Fruit fly (Drosophila melanogaster) whole organism, embryonic: Measurements from ENCODE around the gene CG9467.

ENCODE experiments used
- Atf3 ChIP-seq: fragments of 200-800 bp; sonication (Bioruptor generic); optimal IDR thresholded peaks from 3 replicates; lab custom pipeline; 2016; ENCODE audit warnings: missing biosample characterization, missing genetic modification characterization
- Atf6 ChIP-seq: fragments of 200-800 bp; sonication (Bioruptor generic); IDR thresholded peaks from 2 replicates; pipeline ENCODE4 v1.3.6; 2022; ENCODE audit warnings: missing biosample characterization, missing genetic modification characterization
- C15 ChIP-seq: fragments of 200-800 bp; sonication (Bioruptor generic); IDR thresholded peaks from 3 replicates; pipeline ENCODE4 v1.3.6; 2022; ENCODE audit warnings: missing biosample characterization, missing genetic modification characterization
- CG10267 ChIP-seq: fragments of 200-800 bp; sonication (Bioruptor generic); optimal IDR thresholded peaks from 2 replicates; lab custom pipeline; 2018; ENCODE audit warnings: missing biosample characterization, mild to moderate bottlenecking, missing genetic modification characterization, moderate library complexity
- CG10321 ChIP-seq: fragments of 200-800 bp; sonication (Bioruptor generic); IDR thresholded peaks from 2 replicates; pipeline ENCODE4 v1.3.6; 2022; ENCODE audit warnings: missing biosample characterization, missing genetic modification characterization
- CG10654 ChIP-seq: fragments of 200-800 bp; sonication (Bioruptor generic); optimal IDR thresholded peaks from 2 replicates; lab custom pipeline; 2016; ENCODE audit warnings: missing biosample characterization, missing genetic modification characterization
- CG11085 ChIP-seq: fragments of 200-800 bp; sonication (Bioruptor generic); IDR thresholded peaks from 2 replicates; pipeline ENCODE4 v1.3.6; 2022; ENCODE audit warnings: missing biosample characterization, missing genetic modification characterization
- CG11560 ChIP-seq: fragments of 200-800 bp; sonication (Bioruptor generic); IDR thresholded peaks from 3 replicates; pipeline ENCODE4 v1.3.6; 2022; ENCODE audit warnings: missing biosample characterization, missing genetic modification characterization
- CG12769 ChIP-seq: fragments of 200-800 bp; sonication (Bioruptor generic); optimal IDR thresholded peaks from 2 replicates; lab custom pipeline; 2019; ENCODE audit warnings: missing biosample characterization, mild to moderate bottlenecking, missing genetic modification characterization, moderate library complexity
- CG14014 ChIP-seq: fragments of 200-800 bp; sonication (Bioruptor generic); IDR thresholded peaks from 2 replicates; pipeline ENCODE4 v1.3.6; 2022; ENCODE audit warnings: missing biosample characterization, missing genetic modification characterization
- CG15011 ChIP-seq: fragments of 200-800 bp; sonication (Bioruptor generic); optimal IDR thresholded peaks from 3 replicates; lab custom pipeline; 2018; ENCODE audit warnings: missing biosample characterization, mild to moderate bottlenecking, missing genetic modification characterization
- CG15479 ChIP-seq: fragments of 200-800 bp; sonication (Bioruptor generic); optimal IDR thresholded peaks from 3 replicates; lab custom pipeline; 2019; ENCODE audit warnings: missing biosample characterization, mild to moderate bottlenecking, missing genetic modification characterization, moderate library complexity
- CG16813 ChIP-seq: fragments of 200-800 bp; sonication (Bioruptor generic); IDR thresholded peaks from 3 replicates; pipeline ENCODE4 v1.3.6; 2022; ENCODE audit warnings: missing biosample characterization, missing genetic modification characterization; ENCODE audit not compliant: partially characterized antibody
- CG2712 ChIP-seq: fragments of 200-800 bp; optimal IDR thresholded peaks from 3 replicates; lab custom pipeline; 2019; ENCODE audit warnings: missing biosample characterization, mild to moderate bottlenecking, missing genetic modification characterization, moderate library complexity
- CG30431 ChIP-seq: fragments of 200-800 bp; sonication (Bioruptor generic); optimal IDR thresholded peaks from 2 replicates; lab custom pipeline; 2017; ENCODE audit warnings: missing biosample characterization, missing genetic modification characterization
- CG33213 ChIP-seq: fragments of 200-800 bp; sonication (Bioruptor generic); optimal IDR thresholded peaks from 3 replicates; lab custom pipeline; 2016; ENCODE audit warnings: missing biosample characterization, missing genetic modification characterization
- CG33557 ChIP-seq: fragments of 200-800 bp; sonication (Bioruptor generic); optimal IDR thresholded peaks from 2 replicates; lab custom pipeline; 2019; ENCODE audit warnings: missing biosample characterization, mild to moderate bottlenecking, missing genetic modification characterization, moderate library complexity
- CG34224 ChIP-seq: fragments of 200-800 bp; sonication (Bioruptor generic); IDR thresholded peaks from 3 replicates; pipeline ENCODE4 v1.3.6; 2022; ENCODE audit warnings: missing biosample characterization, missing genetic modification characterization; ENCODE audit not compliant: partially characterized antibody
- CG4424 ChIP-seq: fragments of 200-800 bp; sonication (Bioruptor generic); optimal IDR thresholded peaks from 3 replicates; lab custom pipeline; 2016; ENCODE audit warnings: missing biosample characterization, missing genetic modification characterization
- CG4730 ChIP-seq: fragments of 200-800 bp; sonication (Bioruptor generic); IDR thresholded peaks from 2 replicates; pipeline ENCODE4 v1.3.6; 2022; ENCODE audit warnings: missing biosample characterization, missing genetic modification characterization
- CG7745 ChIP-seq: fragments of 200-800 bp; sonication (Bioruptor generic); optimal IDR thresholded peaks from 2 replicates; lab custom pipeline; 2018; ENCODE audit warnings: missing biosample characterization, mild to moderate bottlenecking, missing genetic modification characterization, moderate library complexity
- CkIIα-i1 ChIP-seq: fragments of 200-800 bp; sonication (Bioruptor generic); IDR thresholded peaks from 2 replicates; pipeline ENCODE4 v1.3.6; 2022; ENCODE audit warnings: missing biosample characterization, missing genetic modification characterization
- Fer2 ChIP-seq: fragments of 200-800 bp; sonication (Bioruptor generic); optimal IDR thresholded peaks from 2 replicates; lab custom pipeline; 2018; ENCODE audit warnings: missing biosample characterization, mild to moderate bottlenecking, missing genetic modification characterization, moderate library complexity
- HLH4C ChIP-seq: fragments of 200-800 bp; sonication (Bioruptor generic); IDR thresholded peaks from 3 replicates; pipeline ENCODE4 v1.3.6; 2022; ENCODE audit warnings: missing biosample characterization, missing genetic modification characterization; ENCODE audit not compliant: partially characterized antibody
- Hr78 ChIP-seq, 2 experiments: fragments of 200-800 bp in 1 of 2; fragments of >200 bp in 1 of 2; sonication (Bioruptor generic) in 1 of 2; optimal IDR thresholded peaks; 2 replicates each; lab custom pipeline; 2017 to 2019; ENCODE audit warnings: missing biosample characterization in 2 of 2, missing genetic modification characterization in 2 of 2, mild to moderate bottlenecking in 1 of 2, moderate library complexity in 1 of 2
- MBD-R2 ChIP-seq: fragments of 200-800 bp; sonication (Bioruptor generic); IDR thresholded peaks from 2 replicates; pipeline ENCODE4 v1.3.6; 2022; ENCODE audit warnings: missing biosample characterization, missing genetic modification characterization
- MESR4 ChIP-seq: fragments of 200-800 bp; sonication (Bioruptor generic); optimal IDR thresholded peaks from 2 replicates; lab custom pipeline; 2018; ENCODE audit warnings: missing biosample characterization, mild to moderate bottlenecking, missing genetic modification characterization, moderate library complexity
- Mad ChIP-seq: fragments of 200-800 bp; sonication (Bioruptor generic); optimal IDR thresholded peaks from 2 replicates; lab custom pipeline; 2016; ENCODE audit warnings: missing biosample characterization, missing genetic modification characterization
- Sin3A ChIP-seq: fragments of >200 bp; optimal IDR thresholded peaks from 2 replicates; lab custom pipeline; 2018
- Taf1 ChIP-seq: fragments of 200-800 bp; sonication (Bioruptor generic); IDR thresholded peaks from 2 replicates; pipeline ENCODE4 v1.3.6; 2022; ENCODE audit warnings: missing biosample characterization, missing genetic modification characterization
- Trl ChIP-seq, 3 experiments: fragments of >200 bp in 2 of 3; fragments of 200-800 bp in 1 of 3; sonication (Bioruptor generic) in 1 of 3; optimal IDR thresholded peaks; 2 replicates in 1 of 3; 3 replicates in 2 of 3; lab custom pipeline; 2016 to 2017; ENCODE audit warnings: missing biosample characterization in 1 of 3, missing genetic modification characterization in 1 of 3
- Xbp1 ChIP-seq: fragments of 200-800 bp; sonication (Bioruptor generic); optimal IDR thresholded peaks from 3 replicates; lab custom pipeline; 2016; ENCODE audit warnings: missing biosample characterization, mild to moderate bottlenecking, missing genetic modification characterization
- YL-1 ChIP-seq: fragments of 200-800 bp; sonication (Bioruptor generic); optimal IDR thresholded peaks from 3 replicates; lab custom pipeline; 2017; ENCODE audit warnings: missing biosample characterization, mild to moderate bottlenecking, missing genetic modification characterization
- ac ChIP-seq: fragments of 200-800 bp; sonication (Bioruptor generic); optimal IDR thresholded peaks from 3 replicates; lab custom pipeline; 2017; ENCODE audit warnings: missing biosample characterization, mild to moderate bottlenecking, missing genetic modification characterization
- ase ChIP-seq: fragments of 200-800 bp; sonication (Bioruptor generic); IDR thresholded peaks from 3 replicates; pipeline ENCODE4 v1.3.6; 2022; ENCODE audit warnings: missing biosample characterization, missing genetic modification characterization
- bowl ChIP-seq: fragments of 200-800 bp; sonication (Bioruptor generic); IDR thresholded peaks from 2 replicates; pipeline ENCODE4 v1.3.6; 2022; ENCODE audit warnings: missing biosample characterization, missing genetic modification characterization
- br ChIP-seq: fragments of >200 bp; optimal IDR thresholded peaks from 2 replicates; lab custom pipeline; 2017
- chinmo ChIP-seq: fragments of 200-800 bp; sonication (Bioruptor generic); IDR thresholded peaks from 4 replicates; pipeline ENCODE4 v1.3.6; 2022; ENCODE audit warnings: missing biosample characterization, missing genetic modification characterization; ENCODE audit not compliant: partially characterized antibody
- dm ChIP-seq: fragments of 200-800 bp; sonication (Bioruptor generic); optimal IDR thresholded peaks from 3 replicates; lab custom pipeline; 2016; ENCODE audit warnings: missing biosample characterization, missing genetic modification characterization
- exex ChIP-seq: fragments of 200-800 bp; sonication (Bioruptor generic); optimal IDR thresholded peaks from 4 replicates; lab custom pipeline; 2018; ENCODE audit warnings: missing biosample characterization, mild to moderate bottlenecking, missing genetic modification characterization, moderate library complexity
- klu ChIP-seq: fragments of 200-800 bp; sonication (Bioruptor generic); IDR thresholded peaks from 2 replicates; pipeline ENCODE4 v1.3.6; 2022; ENCODE audit warnings: missing biosample characterization, missing genetic modification characterization
- mld ChIP-seq: fragments of 200-800 bp; sonication (Bioruptor generic); IDR thresholded peaks from 3 replicates; pipeline ENCODE4 v1.3.6; 2022; ENCODE audit warnings: missing biosample characterization, missing genetic modification characterization; ENCODE audit not compliant: partially characterized antibody
- nerfin-1 ChIP-seq: fragments of 200-800 bp; sonication (Bioruptor generic); optimal IDR thresholded peaks from 3 replicates; lab custom pipeline; 2019; ENCODE audit warnings: missing biosample characterization, mild to moderate bottlenecking, missing genetic modification characterization, moderate library complexity
- nerfin-2 ChIP-seq: fragments of 200-800 bp; sonication (Bioruptor generic); IDR thresholded peaks from 2 replicates; pipeline ENCODE4 v1.3.6; 2022; ENCODE audit warnings: missing biosample characterization, missing genetic modification characterization; ENCODE audit not compliant: partially characterized antibody
- peb ChIP-seq: fragments of 200-800 bp; sonication (Bioruptor generic); IDR thresholded peaks from 2 replicates; pipeline ENCODE4 v1.3.6; 2022; ENCODE audit warnings: missing biosample characterization, missing genetic modification characterization
- pum ChIP-seq: fragments of 200-800 bp; sonication (Bioruptor generic); optimal IDR thresholded peaks from 2 replicates; lab custom pipeline; 2016; ENCODE audit warnings: missing biosample characterization, missing genetic modification characterization
- shn ChIP-seq: fragments of 200-800 bp; sonication (Bioruptor generic); optimal IDR thresholded peaks from 3 replicates; lab custom pipeline; 2016; ENCODE audit warnings: missing biosample characterization, missing genetic modification characterization
- unpg ChIP-seq: fragments of 200-800 bp; sonication (Bioruptor generic); optimal IDR thresholded peaks from 3 replicates; lab custom pipeline; 2018; ENCODE audit warnings: missing biosample characterization, mild to moderate bottlenecking, missing genetic modification characterization, moderate library complexity

Gene CG9467

dm6 chr3R:9800644-9801330 lies at the start of gene CG9467, which contains the start of gene CG8526 (continued):
- TF ChIP-seq CG10267 (peak; percentile 70), br (no peak), Mad (GFP tag; lab: Kevin White, UChicago) (peak; percentile 5), Fer2 (tag; lab: Kevin White, UChicago) (peak; percentile 30), CG4424 (GFP tag; lab: Kevin White, UChicago) (peak; percentile 76), exex (tag; lab: Kevin White, UChicago) (no peak), CG16813 (GFP tag; lab: Robert Waterston, UW) (peak; percentile 81), YL-1 (GFP tag; lab: Kevin White, UChicago) (peak; percentile 74), Hr78 (GFP tag; optimal IDR thresholded peaks at IDR 0.05; lab: Kevin White, UChicago) (no peak), CG10654 (GFP tag; lab: Kevin White, UChicago) (peak; percentile 50), ac (GFP tag; lab: Kevin White, UChicago) (no peak), chinmo (GFP tag; lab: Robert Waterston, UW) (peak; percentile 79; the same call in 2 of the 4 replicates), CG12769 (tag; lab: Kevin White, UChicago) (no peak), Sin3A (lab: Kevin White, UChicago) (peak; percentile 59), peb (GFP tag; lab: Robert Waterston, UW) (no peak), CG33557 (peak; percentile 47), pum (GFP tag; lab: Kevin White, UChicago) (peak; percentile 15), Atf3 (GFP tag; lab: Kevin White, UChicago) (no peak), MBD-R2 (GFP tag; lab: Robert Waterston, UW) (peak; percentile 57), CG10321 (GFP tag; lab: Robert Waterston, UW) (no peak), nerfin-1 (tag; lab: Kevin White, UChicago) (peak; percentile 87), MESR4 (peak; percentile 86), CG2712 (tag; lab: Kevin White, UChicago) (peak; percentile 80), shn (GFP tag; lab: Kevin White, UChicago) (no peak), Atf6 (GFP tag; lab: Robert Waterston, UW) (peak; percentile 51; the same call in 1 of the 2 replicates), Trl (optimal IDR thresholded peaks at IDR 0.05; lab: Kevin White, UChicago) (no peak), Trl (GFP tag; optimal IDR thresholded peaks at IDR 0.05; lab: Kevin White, UChicago) (peak; percentile 28), CG7745 (tag; lab: Kevin White, UChicago) (no peak), unpg (peak; percentile 55), CG14014 (GFP tag; lab: Robert Waterston, UW) (0 out of 2 replicates have a peak, but pooled peaks have one; percentile 38), CG30431 (GFP tag; lab: Kevin White, UChicago) (no peak), Taf1 (GFP tag; lab: Robert Waterston, UW) (peak; percentile 21; the same call in 1 of the 2 replicates), dm (GFP tag; lab: Kevin White, UChicago) (no peak), bowl (GFP tag; lab: Robert Waterston, UW) (no peak), CkIIα-i1 (GFP tag; lab: Robert Waterston, UW) (no peak), C15 (0 out of 3 replicates have a peak, but pooled peaks have one; percentile 17), CG33213 (GFP tag; lab: Kevin White, UChicago) (peak; percentile 16), CG4730 (GFP tag; lab: Robert Waterston, UW) (0 out of 2 replicates have a peak, but pooled peaks have one; percentile 6), ase (GFP tag; lab: Robert Waterston, UW) (0 out of 3 replicates have a peak, but pooled peaks have one; percentile 51), mld (GFP tag; lab: Robert Waterston, UW) (peak; percentile 23; the same call in 1 of the 3 replicates), HLH4C (GFP tag; lab: Robert Waterston, UW) (peak; percentile 71), CG11085 (GFP tag; lab: Robert Waterston, UW) (0 out of 2 replicates have a peak, but pooled peaks have one; percentile 52), klu (GFP tag; lab: Robert Waterston, UW) (no peak; the same call in 1 of the 2 replicates), CG15011 (no peak), Xbp1 (GFP tag; lab: Kevin White, UChicago) (peak; percentile 80), nerfin-2 (GFP tag; lab: Robert Waterston, UW) (no peak), CG15479 (no peak), CG34224 (GFP tag; lab: Robert Waterston, UW) (peak; percentile 71), CG11560 (0 out of 3 replicates have a peak, but pooled peaks have one; percentile 43)
